Fruit fly (Drosophila melanogaster) whole organism, wandering third instar larva: Measurements from ENCODE around the gene CG43813.
A peak's percentile ranks its signal among the peaks of the same experiment; 100 is the strongest.

Source experiments
- CG32264 ChIP-seq: fragments of 200-800 bp; sonication (Bioruptor generic); optimal IDR thresholded peaks from 2 replicates; lab custom pipeline; 2016; ENCODE audit warnings: missing biosample characterization, missing genetic modification characterization
- CG9705 ChIP-seq: fragments of 200-800 bp; sonication (Bioruptor generic); optimal IDR thresholded peaks from 2 replicates; lab custom pipeline; 2018; ENCODE audit warnings: missing biosample characterization, mild to moderate bottlenecking, missing genetic modification characterization
- CrebA ChIP-seq: fragments of 200-800 bp; sonication (Bioruptor generic); optimal IDR thresholded peaks from 2 replicates; lab custom pipeline; 2016; ENCODE audit warnings: missing biosample characterization, mild to moderate bottlenecking, missing genetic modification characterization, borderline replicate concordance
- Dfd ChIP-seq: fragments of >200 bp; optimal IDR thresholded peaks from 2 replicates; lab custom pipeline; 2017; ENCODE audit warnings: missing biosample characterization, missing genetic modification characterization
- GATAd ChIP-seq: sonication (Bioruptor generic); optimal IDR thresholded peaks from 2 replicates; lab custom pipeline; 2016; ENCODE audit warnings: missing biosample characterization, missing genetic modification characterization
- HLH106 ChIP-seq: fragments of 200-800 bp; optimal IDR thresholded peaks from 3 replicates; lab custom pipeline; 2019; ENCODE audit warnings: missing biosample characterization, mild to moderate bottlenecking, missing genetic modification characterization, moderate library complexity
- Hnf4 ChIP-seq: fragments of 200-800 bp; sonication (Bioruptor generic); optimal IDR thresholded peaks from 2 replicates; lab custom pipeline; 2016; ENCODE audit warnings: missing biosample characterization, mild to moderate bottlenecking, missing genetic modification characterization
- Hr78 ChIP-seq: fragments of >200 bp; optimal IDR thresholded peaks from 2 replicates; lab custom pipeline; 2017; ENCODE audit warnings: missing biosample characterization, missing genetic modification characterization
- Hr83 ChIP-seq: fragments of 200-300 bp; sonication (Bioruptor generic); optimal IDR thresholded peaks from 2 replicates; lab custom pipeline; 2016; ENCODE audit warnings: missing biosample characterization, mild to moderate bottlenecking, missing genetic modification characterization, moderate library complexity; ENCODE audit not compliant: poor library complexity, severe bottlenecking
- Mio ChIP-seq: sonication (Bioruptor generic); optimal IDR thresholded peaks from 2 replicates; lab custom pipeline; 2016; ENCODE audit warnings: missing biosample characterization, missing genetic modification characterization
- N ChIP-seq: fragments of >200 bp; optimal IDR thresholded peaks from 2 replicates; lab custom pipeline; 2018; ENCODE audit warnings: missing biosample characterization, missing external identifiers, missing genetic modification characterization
- OdsH ChIP-seq: fragments of 200-800 bp; sonication (Bioruptor generic); optimal IDR thresholded peaks from 2 replicates; lab custom pipeline; 2016; ENCODE audit warnings: missing biosample characterization, mild to moderate bottlenecking, missing genetic modification characterization
- Rel ChIP-seq, 2 experiments: fragments of 200-800 bp; sonication (Bioruptor generic) in 1 of 2; optimal IDR thresholded peaks; 2 replicates in 1 of 2; 3 replicates in 1 of 2; lab custom pipeline; 2016 to 2019; ENCODE audit warnings: mild to moderate bottlenecking in 2 of 2, missing biosample characterization in 2 of 2, missing genetic modification characterization in 2 of 2, moderate library complexity in 1 of 2
- Sp1 ChIP-seq: fragments of 200-800 bp; sonication (Bioruptor generic); optimal IDR thresholded peaks from 3 replicates; lab custom pipeline; 2019; ENCODE audit warnings: missing biosample characterization, mild to moderate bottlenecking, missing genetic modification characterization, moderate library complexity
- Vsx2 ChIP-seq: fragments of 200-300, 225-300 bp; sonication (Bioruptor generic); optimal IDR thresholded peaks from 2 replicates; lab custom pipeline; 2018; ENCODE audit warnings: missing biosample characterization, missing genetic modification characterization; ENCODE audit not compliant: partially characterized antibody
- br ChIP-seq: fragments of 200-800 bp; sonication (Bioruptor generic); optimal IDR thresholded peaks from 2 replicates; lab custom pipeline; 2016; ENCODE audit warnings: missing biosample characterization, missing genetic modification characterization
- dl ChIP-seq, 2 experiments: fragments of 175-275, 200-275 bp in 1 of 2; fragments of 200-275 bp in 1 of 2; sonication (Bioruptor generic); optimal IDR thresholded peaks; lab custom pipeline; 2018; ENCODE audit warnings: mild to moderate bottlenecking in 2 of 2, missing biosample characterization in 2 of 2, missing genetic modification characterization in 2 of 2, moderate library complexity in 2 of 2; ENCODE audit not compliant: partially characterized antibody in 2 of 2, insufficient read depth in 1 of 2
- dmrt93B ChIP-seq: fragments of 200-800 bp; sonication (Bioruptor generic); optimal IDR thresholded peaks from 2 replicates; lab custom pipeline; 2018; ENCODE audit warnings: missing biosample characterization, mild to moderate bottlenecking, missing genetic modification characterization
- dsf ChIP-seq: sonication (Bioruptor generic); optimal IDR thresholded peaks from 2 replicates; lab custom pipeline; 2016; ENCODE audit warnings: missing biosample characterization, missing genetic modification characterization, borderline replicate concordance
- ey ChIP-seq: fragments of 200-800 bp; sonication (Bioruptor generic); optimal IDR thresholded peaks from 2 replicates; lab custom pipeline; 2016; ENCODE audit warnings: missing biosample characterization, missing genetic modification characterization
- foxo ChIP-seq, 2 experiments: fragments of 200-800 bp; sonication (Bioruptor generic); optimal IDR thresholded peaks; 2 replicates in 1 of 2; 3 replicates in 1 of 2; lab custom pipeline; 2016 to 2017; ENCODE audit warnings: missing biosample characterization in 2 of 2, missing genetic modification characterization in 2 of 2
- h ChIP-seq: fragments of 200-800 bp; sonication (Bioruptor generic); optimal IDR thresholded peaks from 3 replicates; lab custom pipeline; 2016; ENCODE audit warnings: missing biosample characterization, mild to moderate bottlenecking, missing genetic modification characterization
- jim ChIP-seq: fragments of 175-275, 200-325 bp; sonication (Bioruptor generic); optimal IDR thresholded peaks from 2 replicates; lab custom pipeline; 2016; ENCODE audit warnings: missing biosample characterization, mild to moderate bottlenecking, missing genetic modification characterization
- lola ChIP-seq: fragments of >200 bp; optimal IDR thresholded peaks from 2 replicates; lab custom pipeline; 2017; ENCODE audit warnings: missing biosample characterization, missing genetic modification characterization
- pan ChIP-seq: fragments of >200 bp; optimal IDR thresholded peaks from 2 replicates; lab custom pipeline; 2017
- rgr ChIP-seq: fragments of 200-800 bp; sonication (Bioruptor generic); optimal IDR thresholded peaks from 3 replicates; lab custom pipeline; 2016; ENCODE audit warnings: missing biosample characterization, mild to moderate bottlenecking, missing genetic modification characterization
- sv ChIP-seq: fragments of 200-800 bp; sonication (Bioruptor generic); optimal IDR thresholded peaks from 3 replicates; lab custom pipeline; 2016; ENCODE audit warnings: missing biosample characterization, missing genetic modification characterization
- tai ChIP-seq: sonication (Bioruptor generic); optimal IDR thresholded peaks from 2 replicates; lab custom pipeline; 2016; ENCODE audit warnings: missing biosample characterization, missing genetic modification characterization
- woc ChIP-seq: sonication (Bioruptor generic); optimal IDR thresholded peaks from 2 replicates; lab custom pipeline; 2016; ENCODE audit warnings: missing biosample characterization, mild to moderate bottlenecking, missing genetic modification characterization

Gene CG43813

DNA sequence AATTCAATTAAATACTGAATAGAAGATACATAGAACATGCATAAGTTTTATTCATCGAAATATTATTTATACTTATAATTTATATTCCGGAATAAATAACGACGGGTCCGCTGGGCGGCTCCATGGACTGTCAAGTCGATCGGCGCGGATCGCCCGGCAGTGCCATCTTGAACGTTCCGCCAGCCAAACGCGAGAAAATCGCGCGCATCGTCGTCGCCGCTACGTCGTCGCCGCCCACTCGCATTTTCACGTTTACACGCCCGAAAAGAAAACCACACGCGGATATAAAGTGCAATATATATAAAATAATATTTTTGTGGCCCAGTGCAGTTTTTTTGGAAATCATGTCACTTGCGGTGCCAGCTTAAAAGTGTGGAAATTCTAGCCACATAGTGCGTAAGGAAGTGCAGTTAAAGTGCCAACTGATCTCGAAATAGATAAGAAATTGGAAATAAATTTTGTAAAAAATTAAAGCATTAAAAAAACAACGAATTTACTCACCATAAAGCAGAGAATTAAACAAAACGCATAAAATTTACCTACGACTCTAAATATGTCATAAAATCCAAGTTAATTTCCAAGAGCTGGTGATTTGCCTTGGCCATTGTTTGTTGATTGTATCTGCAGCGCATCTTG lies at the start of gene CG43813, which contains the start of gene bru2:
Gene CG43813 (minus strand): TSS at position 633 of the 636 bp plus-strand sequence.
Gene bru2 (plus strand): TSS at position 586 of the 636 bp plus-strand sequence.
- TF ChIP-seq br (no peak), Hr83 (GFP tag; lab: Kevin White, UChicago) (no peak), N (GFP tag; lab: Kevin White, UChicago) (no peak), foxo (GFP tag; optimal IDR thresholded peaks at IDR 0.05; lab: Kevin White, UChicago) (no peak), HLH106 (no peak), Hr78 (no peak), rgr (GFP tag; lab: Kevin White, UChicago) (no peak), OdsH (no peak), CrebA (GFP tag; lab: Kevin White, UChicago) (no peak), dl (GFP tag; optimal IDR thresholded peaks at IDR 0.05; lab: Kevin White, UChicago; ENCODE audit: insufficient read depth in 1 of 2, partially characterized antibody in 2 of 2) (no peak), lola (GFP tag; lab: Kevin White, UChicago) (no peak), pan (lab: Kevin White, UChicago) (no peak), CG9705 (GFP tag; lab: Kevin White, UChicago) (no peak), ey (GFP tag; lab: Kevin White, UChicago) (no peak), Mio (GFP tag; lab: Kevin White, UChicago) (no peak), Vsx2 (GFP tag; lab: Kevin White, UChicago) (no peak), Rel (GFP tag; optimal IDR thresholded peaks at IDR 0.05; lab: Kevin White, UChicago) (no peak), Rel (tag; optimal IDR thresholded peaks at IDR 0.05; lab: Kevin White, UChicago) (no peak), sv (GFP tag; lab: Kevin White, UChicago) (no peak), jim (GFP tag; lab: Kevin White, UChicago) (no peak)

DNA sequence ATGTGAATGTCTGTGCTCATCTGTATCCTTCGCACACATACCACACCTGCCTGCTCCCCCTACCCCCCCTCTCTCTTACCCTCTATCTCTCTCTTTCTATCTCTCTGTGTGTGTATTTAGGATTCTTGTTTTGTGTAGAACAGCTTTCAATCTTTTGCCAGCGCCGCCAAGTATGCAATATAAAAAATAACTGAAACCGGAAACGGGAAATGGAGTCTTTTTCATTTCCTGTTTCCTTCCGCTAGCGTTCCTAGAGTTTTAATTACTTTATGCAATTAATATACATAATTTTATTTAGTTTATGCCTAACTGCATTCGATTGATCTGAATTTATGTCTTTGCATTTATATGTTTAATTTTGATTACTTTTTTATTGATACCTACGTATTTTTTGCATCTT lies 48.3 kb upstream of the CG43813 start:
- no peak for TF ChIP-seq Dfd (GFP tag; lab: Kevin White, UChicago)
- TF ChIP-seq OdsH, result no peak
- no peak for TF ChIP-seq Mio (GFP tag; lab: Kevin White, UChicago)
- TF ChIP-seq tai (GFP tag; lab: Kevin White, UChicago), result no peak
- TF ChIP-seq Hr83 (GFP tag; lab: Kevin White, UChicago), result no peak
- no peak for TF ChIP-seq dmrt93B (GFP tag; lab: Kevin White, UChicago)
- no peak for TF ChIP-seq GATAd (GFP tag; lab: Kevin White, UChicago)
- TF ChIP-seq HLH106, result no peak
- TF ChIP-seq foxo (GFP tag; optimal IDR thresholded peaks at IDR 0.05; lab: Kevin White, UChicago), result no peak
- TF ChIP-seq Hr78, result no peak
- no peak for TF ChIP-seq dsf
- no peak for TF ChIP-seq ey (GFP tag; lab: Kevin White, UChicago)
- no peak for TF ChIP-seq CG9705 (GFP tag; lab: Kevin White, UChicago)
- TF ChIP-seq CG32264, result no peak
- no peak for TF ChIP-seq Sp1 (GFP tag; lab: Kevin White, UChicago)
- TF ChIP-seq CrebA (GFP tag; lab: Kevin White, UChicago), result no peak
- TF ChIP-seq Hnf4 (GFP tag; lab: Kevin White, UChicago), result no peak
- TF ChIP-seq, all 38 proteins: peak for 0

DNA sequence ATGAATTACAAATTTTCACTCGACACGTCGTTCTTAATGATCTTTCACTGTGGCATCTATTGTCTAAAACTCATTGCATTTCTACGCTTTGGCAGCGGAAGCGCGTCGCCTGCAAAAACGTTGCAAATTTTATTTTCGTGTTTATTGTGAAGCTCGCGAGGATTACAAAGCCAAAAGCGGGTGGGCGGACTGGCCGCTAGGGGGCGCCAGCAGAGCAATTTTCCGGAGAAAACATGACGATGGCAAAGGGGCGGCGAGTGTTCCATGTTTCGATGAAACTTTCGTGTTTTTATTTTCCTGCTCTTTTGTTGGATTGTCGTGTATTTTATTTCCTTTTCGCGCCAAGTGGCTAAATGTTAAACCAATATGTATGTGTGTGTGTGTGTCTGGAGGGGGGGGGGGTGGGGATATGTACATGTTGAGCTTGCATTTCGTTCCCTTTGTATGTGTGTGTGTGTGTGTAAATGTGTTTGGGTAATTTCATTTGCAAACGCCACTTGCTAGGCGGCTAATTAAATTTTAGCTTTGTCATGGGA lies 30.5 kb upstream of the CG43813 start:
- TF ChIP-seq h (GFP tag; lab: Kevin White, UChicago) (no peak), Vsx2 (GFP tag; lab: Kevin White, UChicago) (no peak), CrebA (GFP tag; lab: Kevin White, UChicago) (no peak), woc (GFP tag; lab: Kevin White, UChicago) (no peak), OdsH (no peak), Mio (GFP tag; lab: Kevin White, UChicago) (no peak), Dfd (GFP tag; lab: Kevin White, UChicago) (peak; percentile 1), lola (GFP tag; lab: Kevin White, UChicago) (no peak)

DNA sequence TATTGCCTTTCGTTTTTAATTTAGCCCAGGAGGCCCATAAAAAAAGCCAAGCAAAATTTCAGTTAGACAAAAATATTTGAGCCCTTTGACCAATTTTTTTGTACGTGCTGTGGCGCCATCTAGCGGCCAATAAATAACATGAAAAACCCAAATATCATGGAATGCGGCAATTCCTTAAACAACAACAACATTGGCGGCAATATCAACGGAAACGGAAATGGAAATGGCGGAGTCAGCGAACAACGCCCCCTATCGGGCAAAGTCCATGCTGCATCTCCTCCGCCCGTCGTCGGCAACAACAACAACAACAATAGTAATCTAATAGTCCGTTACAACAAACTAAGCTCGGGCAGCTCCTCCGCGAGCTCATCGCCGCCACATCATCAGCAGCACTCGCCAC lies 29.5 kb upstream of the CG43813 start:
- no peak for TF ChIP-seq tai (GFP tag; lab: Kevin White, UChicago)
